Worm (Caenorhabditis elegans) whole organism, midembryonic: ENCODE results near the gene W03F9.2.

Source experiments
- flt-1 ChIP-seq: fragments of 200-800 bp; sonication (Bioruptor generic); IDR thresholded peaks from 2 replicates; pipeline ENCODE4 v1.3.6; 2022; ENCODE audit warnings: missing genetic modification characterization, missing compliant biosample characterization
- med-1 ChIP-seq: sonication (generic microtip); optimal IDR thresholded peaks from 2 replicates; lab custom pipeline; 2017; ENCODE audit warnings: missing genetic modification characterization, mild to moderate bottlenecking, missing compliant biosample characterization, antibody characterized with exemption, missing genetic modification reagents; ENCODE audit not compliant: insufficient read depth
- ref-1 ChIP-seq: fragments of 200-800 bp; sonication (Bioruptor generic); conservative IDR thresholded peaks from 2 replicates; pipeline ENCODE4 v1.3.6; 2022; ENCODE audit warnings: missing genetic modification reagents, missing genetic modification characterization, missing compliant biosample characterization
- tab-1 ChIP-seq: fragments of 200-800 bp; sonication (Bioruptor generic); IDR thresholded peaks from 2 replicates; pipeline ENCODE4 v1.3.6; 2022; ENCODE audit warnings: missing genetic modification characterization, missing compliant biosample characterization

- TF ChIP-seq flt-1 (GFP tag; lab: Robert Waterston, UW) (no peak), med-1 (GFP tag; lab: Kevin White, UChicago) (no peak), tab-1 (GFP tag; lab: Robert Waterston, UW) (no peak), ref-1 (no peak)
These were observed 11.6 kb downstream of the W03F9.2 start for ce11 chrV:116243-116642.
